Worm (Caenorhabditis elegans): ENCODE measurements around the gene T28H11.8.
"Not testable (repeated sequence)": the region's sequence is repeated elsewhere in the genome, so short reads cannot be mapped to it uniquely, and the experiment has no call there.

Gene T28H11.8

DNA sequence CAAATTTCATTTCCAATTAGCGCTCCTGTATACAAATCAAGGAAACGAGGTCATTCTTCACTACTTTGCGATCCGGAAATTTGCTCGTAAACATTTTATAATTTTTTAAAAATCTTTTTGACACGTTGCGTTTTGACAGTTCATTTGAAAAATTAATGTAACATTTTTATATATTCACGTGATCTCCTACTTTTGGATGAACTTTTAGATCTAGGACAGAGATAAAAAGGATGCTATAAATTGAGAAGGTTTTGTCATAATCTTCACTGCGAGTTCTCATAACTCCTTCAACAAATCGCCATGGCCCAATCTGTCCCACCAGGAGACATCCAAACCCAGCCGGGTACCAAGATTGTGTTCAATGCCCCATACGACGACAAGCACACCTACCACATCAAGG is 41.8 kb upstream of the T28H11.8 start, which contains the start of gene msp-57:
Gene msp-57, plus strand, starts transcription at position 301 of the 400 bp plus-strand sequence.
- TF ChIP-seq lin-15B, mep-1, dsc-1 (tag; optimal IDR thresholded peaks at IDR 0.05): not testable (repeated sequence)

DNA sequence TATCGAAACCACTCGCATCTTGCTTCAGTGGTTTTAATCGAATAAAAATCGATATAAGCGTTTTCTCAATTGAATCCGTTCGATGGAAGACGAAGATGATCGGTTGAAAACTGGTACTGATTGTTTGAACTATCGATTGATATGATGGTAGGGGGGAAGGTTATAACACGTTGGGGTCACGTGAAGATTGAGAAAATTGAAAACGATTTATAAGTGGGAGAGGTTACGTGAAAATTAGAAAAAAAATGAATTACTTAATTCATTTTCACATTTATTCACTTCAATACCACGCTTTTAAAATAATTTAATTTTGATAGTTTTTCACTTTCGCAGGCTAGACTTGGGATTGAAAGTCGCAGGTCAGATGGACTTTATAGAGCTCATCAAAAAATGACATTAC is 40.6 kb upstream of the T28H11.8 start, which contains the start of gene C09B9.7:
Gene C09B9.7, minus strand, starts transcription at position 101 of the 400 bp plus-strand sequence.
- TF ChIP-seq ztf-4 (tag; optimal IDR thresholded peaks at IDR 0.05) (no peak), hpl-2 (GFP tag; optimal IDR thresholded peaks at IDR 0.05) (no peak), irx-1 (tag; optimal IDR thresholded peaks at IDR 0.05) (no peak), lin-35 (GFP tag; optimal IDR thresholded peaks at IDR 0.05) (no peak), unc-62 (GFP tag; optimal IDR thresholded peaks at IDR 0.05) (no peak), nhr-90 (tag; optimal IDR thresholded peaks at IDR 0.05; ENCODE audit: poor library complexity) (no peak), aha-1 (tag; optimal IDR thresholded peaks at IDR 0.05) (no peak), zag-1 (tag; optimal IDR thresholded peaks at IDR 0.05) (no peak), nhr-12 (tag; optimal IDR thresholded peaks at IDR 0.05) (no peak)

DNA sequence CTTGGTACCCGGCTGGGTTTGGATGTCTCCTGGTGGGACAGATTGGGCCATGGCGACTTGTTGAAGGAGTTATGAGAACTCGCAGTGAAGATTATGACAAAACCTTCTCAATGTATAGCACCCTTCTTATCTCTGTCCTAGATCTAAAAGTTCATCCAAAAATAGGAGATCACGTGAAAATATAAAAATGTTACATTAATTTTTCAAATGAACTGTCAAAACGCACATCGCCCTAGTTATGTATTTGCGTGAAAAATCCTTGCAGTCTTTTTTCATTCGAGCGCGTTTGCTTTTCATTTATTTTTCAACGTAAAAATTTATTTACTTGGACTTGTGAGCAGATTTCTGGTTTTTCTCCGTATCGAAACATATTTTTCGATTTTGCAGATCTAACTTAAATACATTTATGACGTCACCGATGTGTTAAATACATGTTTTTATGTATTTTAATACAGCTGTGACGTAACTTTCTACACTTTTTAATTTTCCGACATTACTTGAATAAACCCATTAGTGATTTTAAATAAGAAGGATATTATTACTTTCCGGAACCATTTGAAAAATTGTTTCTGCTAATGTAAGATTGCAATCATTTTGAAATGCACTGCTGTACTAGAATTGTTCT is 35.6 kb upstream of the T28H11.8 start, which contains the start of gene msp-55:
Gene msp-55, minus strand, starts transcription at position 51 of the 625 bp plus-strand sequence.
- TF ChIP-seq Y116A8C.19 (tag; optimal IDR thresholded peaks at IDR 0.05; ENCODE audit: borderline replicate concordance) (no peak), unc-62 (GFP tag; optimal IDR thresholded peaks at IDR 0.05) (no peak), F16B12.6 (tag; optimal IDR thresholded peaks at IDR 0.05) (no peak), ceh-88 (GFP tag; IDR thresholded peaks at IDR 0.05) (no peak), mdl-1 (tag; optimal IDR thresholded peaks at IDR 0.05) (no peak), elt-2 (tag; optimal IDR thresholded peaks at IDR 0.05) (no peak), hlh-17 (GFP tag; optimal IDR thresholded peaks at IDR 0.05; ENCODE audit: borderline replicate concordance) (no peak), zag-1 (tag; optimal IDR thresholded peaks at IDR 0.05) (no peak), fos-1 (tag; optimal IDR thresholded peaks at IDR 0.05) (no peak), hpl-2 (GFP tag; optimal IDR thresholded peaks at IDR 0.05) (no peak), snu-23 (GFP tag; optimal IDR thresholded peaks at IDR 0.05) (no peak), irx-1 (tag; optimal IDR thresholded peaks at IDR 0.05) (no peak), mab-9 (GFP tag; IDR thresholded peaks at IDR 0.05) (no peak), fkh-8 (tag; optimal IDR thresholded peaks at IDR 0.05) (no peak), nhr-28 (tag; optimal IDR thresholded peaks at IDR 0.05) (no peak), vab-15 (tag; optimal IDR thresholded peaks at IDR 0.05) (no peak), ceh-82 (tag; optimal IDR thresholded peaks at IDR 0.05) (no peak)

DNA sequence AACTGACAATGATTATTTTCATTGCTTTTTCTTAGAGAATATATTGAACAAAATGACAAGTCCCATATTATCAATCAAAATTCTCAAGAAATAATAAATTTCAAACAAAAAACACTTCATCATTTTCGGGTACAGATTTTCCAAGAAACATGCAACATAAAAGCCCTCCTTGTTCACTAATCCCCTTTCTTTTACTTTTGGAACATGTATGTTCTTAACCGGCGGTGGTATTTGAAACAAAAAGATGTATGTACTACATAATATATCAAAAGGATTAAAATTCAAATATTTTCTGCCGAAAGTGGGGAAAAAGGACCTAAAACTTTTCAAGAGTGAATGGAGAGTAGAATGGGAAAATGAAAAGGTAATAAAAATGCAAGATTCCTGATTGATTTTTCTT is 33.9 kb upstream of the T28H11.8 start:
- TF ChIP-seq ceh-63 (GFP tag; optimal IDR thresholded peaks at IDR 0.05) (no peak), mab-9 (GFP tag; IDR thresholded peaks at IDR 0.05) (peak; percentile 48; the same call in 1 of the 2 replicates), efl-3 (GFP tag; optimal IDR thresholded peaks at IDR 0.05) (no peak), unc-30 (tag; optimal IDR thresholded peaks at IDR 0.05) (peak; percentile 62)

DNA sequence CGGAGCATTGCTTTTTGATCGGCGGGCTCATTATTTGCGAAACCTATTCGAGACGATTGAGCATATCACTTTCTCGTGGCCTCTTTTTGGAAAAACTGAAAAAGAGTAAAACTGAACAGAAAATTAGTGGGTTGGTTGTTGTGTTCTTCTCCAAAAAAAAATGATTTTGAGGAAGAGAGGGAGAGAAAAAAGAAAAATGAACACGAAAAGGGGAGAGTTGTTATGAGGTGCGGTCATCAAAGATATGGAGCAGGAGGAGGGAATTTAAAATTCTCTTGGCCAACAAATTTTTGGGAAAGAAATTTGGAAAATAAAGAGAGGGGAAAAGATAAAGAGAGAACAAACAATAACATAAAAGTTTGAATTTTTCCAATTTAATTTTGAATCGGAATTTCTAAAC is 25.0 kb upstream of the T28H11.8 start, which contains the start of gene hot-9:
Gene hot-9, minus strand, starts transcription at position 101 of the 400 bp plus-strand sequence.
- TF ChIP-seq fkh-4 (tag; optimal IDR thresholded peaks at IDR 0.05; ENCODE audit: borderline replicate concordance) (no peak), fos-1 (tag; optimal IDR thresholded peaks at IDR 0.05) (no peak), ces-1 (GFP tag; optimal IDR thresholded peaks at IDR 0.05) (no peak), C04F5.9 (tag; optimal IDR thresholded peaks at IDR 0.05) (no peak), nhr-76 (tag; optimal IDR thresholded peaks at IDR 0.05) (no peak), snu-23 (GFP tag; optimal IDR thresholded peaks at IDR 0.05) (no peak), mdl-1 (tag; optimal IDR thresholded peaks at IDR 0.05) (no peak)
